Fruit fly (Drosophila melanogaster): ENCODE data around the gene CG15385.

CG15385 gene

DNA sequence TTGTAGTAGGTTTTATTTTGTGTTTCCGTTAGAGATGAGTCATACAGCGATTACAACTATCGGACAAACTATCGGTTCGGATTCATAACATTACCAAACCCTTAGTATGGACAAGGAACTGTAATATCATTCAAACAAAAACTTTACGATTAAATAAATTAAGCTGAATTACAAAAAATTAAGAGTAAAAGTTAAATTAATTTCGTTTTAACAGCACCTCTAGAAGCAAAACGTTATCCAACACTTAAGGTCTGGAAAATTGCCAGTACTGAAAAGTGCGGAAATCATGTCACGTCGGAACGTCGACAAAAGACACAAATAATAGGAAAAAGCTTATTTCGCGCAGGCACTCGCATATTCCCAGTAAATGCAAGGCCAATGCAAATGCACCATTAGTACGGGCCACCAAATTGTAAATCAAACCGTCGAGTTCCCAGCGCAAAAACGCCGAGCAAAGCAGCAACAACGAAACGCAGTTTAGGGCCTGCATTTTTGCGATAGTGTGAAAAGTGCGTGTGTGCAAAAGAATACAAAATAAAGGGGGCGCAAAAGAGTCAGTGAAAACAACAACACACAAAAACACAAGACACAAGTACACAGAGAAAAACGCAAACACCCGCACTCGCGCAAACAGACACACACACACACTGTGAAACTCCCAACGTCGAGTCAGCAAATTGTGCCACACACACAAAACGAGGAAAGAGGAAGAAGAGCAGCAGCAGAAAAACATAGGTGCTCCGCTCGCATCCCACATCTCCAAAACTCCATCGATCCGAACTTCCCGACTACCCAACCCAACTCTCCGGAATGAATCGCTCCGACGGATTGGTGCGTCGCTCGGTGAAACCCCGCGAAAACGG is 14.1 kb upstream of the CG15385 start, which contains the start of the genes CG15387 and sau (continued):
- TF ChIP-seq CG6683 (GFP tag; optimal IDR thresholded peaks at IDR 0.05) (peak; percentile 58), Dad (GFP tag; optimal IDR thresholded peaks at IDR 0.05) (peak; percentile 83), Hmx (GFP tag; optimal IDR thresholded peaks at IDR 0.05) (peak; percentile 77), tx (GFP tag; optimal IDR thresholded peaks at IDR 0.05) (peak; percentile 91), CG2875 (GFP tag; optimal IDR thresholded peaks at IDR 0.05) (peak; percentile 58), CG12299 (tag; optimal IDR thresholded peaks at IDR 0.05) (peak; percentile 86), salm (tag; optimal IDR thresholded peaks at IDR 0.05) (peak; percentile 58), Fer1 (GFP tag; optimal IDR thresholded peaks at IDR 0.05) (peak; percentile 87), Blimp-1 (GFP tag; optimal IDR thresholded peaks at IDR 0.05) (peak; percentile 80), CG3838 (GFP tag; optimal IDR thresholded peaks at IDR 0.05) (peak; percentile 74), CG15514 (GFP tag; optimal IDR thresholded peaks at IDR 0.05) (peak; percentile 86), CG18011 (GFP tag; optimal IDR thresholded peaks at IDR 0.05) (peak; percentile 71), CG17912 (GFP tag; optimal IDR thresholded peaks at IDR 0.05) (peak; percentile 69), tup (GFP tag; optimal IDR thresholded peaks at IDR 0.05) (peak; percentile 79), CG8478 (optimal IDR thresholded peaks at IDR 0.05) (no peak), E2f2 (GFP tag; IDR thresholded peaks at IDR 0.05) (peak; percentile 65), prd (optimal IDR thresholded peaks at IDR 0.05) (no peak), prd (GFP tag; IDR thresholded peaks at IDR 0.05) (peak; percentile 88), Fer3 (tag; optimal IDR thresholded peaks at IDR 0.05) (peak; percentile 86), YL-1 (GFP tag; optimal IDR thresholded peaks at IDR 0.05) (peak; percentile 29), pfk (GFP tag; optimal IDR thresholded peaks at IDR 0.05) (peak; percentile 32), CG1602 (GFP tag; optimal IDR thresholded peaks at IDR 0.05) (peak; percentile 91), CG9797 (GFP tag; optimal IDR thresholded peaks at IDR 0.05) (no peak), CG15696 (tag; optimal IDR thresholded peaks at IDR 0.05) (peak; percentile 86), ranshi (GFP tag; IDR thresholded peaks at IDR 0.05) (peak; percentile 82), CG9932 (GFP tag; IDR thresholded peaks at IDR 0.05) (peak; percentile 91), CG12391 (tag; optimal IDR thresholded peaks at IDR 0.05) (peak; percentile 95), wdn (GFP tag; IDR thresholded peaks at IDR 0.05) (peak; percentile 73; the same call in 1 of the 2 replicates), B-H1 (GFP tag; IDR thresholded peaks at IDR 0.05) (peak; percentile 55; the same call in 2 of the 3 replicates), CG8388 (GFP tag; optimal IDR thresholded peaks at IDR 0.05) (peak; percentile 81), Gug (GFP tag; IDR thresholded peaks at IDR 0.05) (peak; percentile 76), Ada2b (GFP tag; IDR thresholded peaks at IDR 0.05) (peak; percentile 66), CG12236 (GFP tag; optimal IDR thresholded peaks at IDR 0.05) (peak; percentile 78), peb (GFP tag; IDR thresholded peaks at IDR 0.05) (peak; percentile 55; the same call in 1 of the 2 replicates), tna (GFP tag; IDR thresholded peaks at IDR 0.05; ENCODE audit: partially characterized antibody) (peak; percentile 72; the same call in 1 of the 2 replicates), Chrac-16 (GFP tag; optimal IDR thresholded peaks at IDR 0.05) (peak; percentile 91), seq (GFP tag; IDR thresholded peaks at IDR 0.05) (peak; percentile 80), cato (GFP tag; optimal IDR thresholded peaks at IDR 0.05; ENCODE audit: borderline replicate concordance) (peak; percentile 76), CG11696 (GFP tag; IDR thresholded peaks at IDR 0.05) (no peak), Sry-δ (GFP tag; optimal IDR thresholded peaks at IDR 0.05) (peak; percentile 97), nerfin-1 (tag; optimal IDR thresholded peaks at IDR 0.05) (peak; percentile 83), CG2199 (GFP tag; IDR thresholded peaks at IDR 0.05) (0 out of 3 replicates have a peak, but pooled peaks have one; percentile 76), CG42726 (GFP tag; IDR thresholded peaks at IDR 0.05; ENCODE audit: partially characterized antibody) (peak; percentile 70; the same call in 1 of the 2 replicates), Aef1 (GFP tag; IDR thresholded peaks at IDR 0.05) (peak; percentile 79), CG33213 (GFP tag; optimal IDR thresholded peaks at IDR 0.05) (peak; percentile 89), caup (GFP tag; optimal IDR thresholded peaks at IDR 0.05; ENCODE audit: severe bottlenecking) (peak; percentile 88), NfI (GFP tag; optimal IDR thresholded peaks at IDR 0.05) (peak; percentile 90), Hand (GFP tag; optimal IDR thresholded peaks at IDR 0.05) (peak; percentile 52)
